Fruit fly (Drosophila melanogaster) whole organism, embryonic: Measurements from ENCODE around the gene Vav.

Source experiments
- Adf1 ChIP-seq: fragments of 200-800 bp; sonication (Bioruptor generic); IDR thresholded peaks from 2 replicates; pipeline ENCODE4 v1.3.6; 2022; ENCODE audit warnings: missing biosample characterization, missing genetic modification characterization
- CG10366 ChIP-seq: fragments of 200-800 bp; sonication (Bioruptor generic); IDR thresholded peaks from 2 replicates; pipeline ENCODE4 v1.3.6; 2022; ENCODE audit warnings: missing biosample characterization, missing genetic modification characterization
- CG10543 ChIP-seq: fragments of 200-800 bp; sonication (Bioruptor generic); optimal IDR thresholded peaks from 3 replicates; lab custom pipeline; 2017; ENCODE audit warnings: missing biosample characterization, mild to moderate bottlenecking, missing genetic modification characterization, moderate library complexity
- CG11695 ChIP-seq: fragments of 200-800 bp; sonication (Bioruptor generic); IDR thresholded peaks from 3 replicates; pipeline ENCODE4 v1.3.6; 2022; ENCODE audit warnings: missing biosample characterization, missing genetic modification characterization
- CG11696 ChIP-seq: fragments of 200-800 bp; sonication (Bioruptor generic); IDR thresholded peaks from 2 replicates; pipeline ENCODE4 v1.3.6; 2022; ENCODE audit warnings: missing biosample characterization, missing genetic modification characterization
- CG12299 ChIP-seq: fragments of 200-800 bp; sonication (Bioruptor generic); optimal IDR thresholded peaks from 2 replicates; lab custom pipeline; 2018; ENCODE audit warnings: missing biosample characterization, mild to moderate bottlenecking, missing genetic modification characterization
- CG15011 ChIP-seq: fragments of 200-800 bp; sonication (Bioruptor generic); optimal IDR thresholded peaks from 3 replicates; lab custom pipeline; 2018; ENCODE audit warnings: missing biosample characterization, mild to moderate bottlenecking, missing genetic modification characterization
- CG1529 ChIP-seq: fragments of 200-800 bp; sonication (Bioruptor generic); optimal IDR thresholded peaks from 3 replicates; lab custom pipeline; 2018; ENCODE audit warnings: missing biosample characterization, missing genetic modification characterization
- CG15479 ChIP-seq: fragments of 200-800 bp; sonication (Bioruptor generic); optimal IDR thresholded peaks from 3 replicates; lab custom pipeline; 2019; ENCODE audit warnings: missing biosample characterization, mild to moderate bottlenecking, missing genetic modification characterization, moderate library complexity
- CG1602 ChIP-seq: fragments of 200-800 bp; sonication (Bioruptor generic); optimal IDR thresholded peaks from 3 replicates; lab custom pipeline; 2016; ENCODE audit warnings: missing biosample characterization, missing genetic modification characterization
- CG31441 ChIP-seq: fragments of 200-800 bp; sonication (Bioruptor generic); IDR thresholded peaks from 2 replicates; pipeline ENCODE4 v1.3.6; 2022; ENCODE audit warnings: missing biosample characterization, missing genetic modification characterization
- CG33213 ChIP-seq: fragments of 200-800 bp; sonication (Bioruptor generic); optimal IDR thresholded peaks from 3 replicates; lab custom pipeline; 2016; ENCODE audit warnings: missing biosample characterization, missing genetic modification characterization
- CG3995 ChIP-seq: fragments of 200-800 bp; sonication (Bioruptor generic); optimal IDR thresholded peaks from 3 replicates; lab custom pipeline; 2016; ENCODE audit warnings: missing biosample characterization, missing genetic modification characterization
- CG43689 ChIP-seq: fragments of 200-800 bp; sonication (Bioruptor generic); IDR thresholded peaks from 2 replicates; pipeline ENCODE4 v1.3.6; 2022; ENCODE audit warnings: missing biosample characterization, missing genetic modification characterization
- CG6689 ChIP-seq: fragments of 200-800 bp; sonication (Bioruptor generic); IDR thresholded peaks from 2 replicates; pipeline ENCODE4 v1.3.6; 2022; ENCODE audit warnings: missing biosample characterization, missing genetic modification characterization
- CG9876 ChIP-seq: fragments of 200-800 bp; sonication (Bioruptor generic); optimal IDR thresholded peaks from 2 replicates; lab custom pipeline; 2016; ENCODE audit warnings: missing biosample characterization, missing genetic modification characterization
- CHES-1-like ChIP-seq: fragments of 200-800 bp; sonication (Bioruptor generic); optimal IDR thresholded peaks from 2 replicates; lab custom pipeline; 2016; ENCODE audit warnings: missing biosample characterization, missing genetic modification characterization
- Camta ChIP-seq: fragments of 200-800 bp; sonication (Bioruptor generic); optimal IDR thresholded peaks from 2 replicates; lab custom pipeline; 2016; ENCODE audit warnings: missing biosample characterization, missing genetic modification characterization
- CkIIα-i1 ChIP-seq: fragments of 200-800 bp; sonication (Bioruptor generic); IDR thresholded peaks from 2 replicates; pipeline ENCODE4 v1.3.6; 2022; ENCODE audit warnings: missing biosample characterization, missing genetic modification characterization
- Dip2 ChIP-seq: fragments of 200-800 bp; sonication (Bioruptor generic); IDR thresholded peaks from 2 replicates; pipeline ENCODE4 v1.3.6; 2022; ENCODE audit warnings: missing biosample characterization, missing genetic modification characterization
- Ets65A ChIP-seq: fragments of 200-800 bp; sonication (Bioruptor generic); peaks from one replicate; lab custom pipeline; 2016; ENCODE audit warnings: missing biosample characterization, missing genetic modification characterization
- HLH3B ChIP-seq: fragments of 200-800 bp; sonication (Bioruptor generic); IDR thresholded peaks from 2 replicates; pipeline ENCODE4 v1.3.6; 2022; ENCODE audit warnings: missing biosample characterization, missing genetic modification characterization
- HLH4C ChIP-seq: fragments of 200-800 bp; sonication (Bioruptor generic); IDR thresholded peaks from 3 replicates; pipeline ENCODE4 v1.3.6; 2022; ENCODE audit warnings: missing biosample characterization, missing genetic modification characterization; ENCODE audit not compliant: partially characterized antibody
- Hmr ChIP-seq: fragments of 200-800 bp; sonication (Bioruptor generic); optimal IDR thresholded peaks from 3 replicates; lab custom pipeline; 2017; ENCODE audit warnings: mild to moderate bottlenecking, missing biosample characterization, missing genetic modification reagents, missing genetic modification characterization
- NC2β ChIP-seq: fragments of 200-800 bp; sonication (Bioruptor generic); optimal IDR thresholded peaks from 2 replicates; lab custom pipeline; 2016; ENCODE audit warnings: missing biosample characterization, missing genetic modification characterization
- Poxn ChIP-seq: fragments of 200-800 bp; sonication (Bioruptor generic); IDR thresholded peaks from 2 replicates; pipeline ENCODE4 v1.3.6; 2022; ENCODE audit warnings: missing biosample characterization, missing genetic modification characterization
- Sox102F ChIP-seq: fragments of 200-800 bp; sonication (Bioruptor generic); optimal IDR thresholded peaks from 2 replicates; lab custom pipeline; 2018; ENCODE audit warnings: missing biosample characterization, mild to moderate bottlenecking, missing genetic modification characterization, moderate library complexity
- ara ChIP-seq: fragments of 200-800 bp; sonication (Bioruptor generic); IDR thresholded peaks from 2 replicates; pipeline ENCODE4 v1.3.6; 2022; ENCODE audit warnings: missing biosample characterization, missing genetic modification characterization
- ase ChIP-seq: fragments of 200-800 bp; sonication (Bioruptor generic); IDR thresholded peaks from 3 replicates; pipeline ENCODE4 v1.3.6; 2022; ENCODE audit warnings: missing biosample characterization, missing genetic modification characterization
- ash1 ChIP-seq: fragments of 200-800 bp; sonication (Bioruptor generic); optimal IDR thresholded peaks from 2 replicates; lab custom pipeline; 2018; ENCODE audit warnings: missing biosample characterization, mild to moderate bottlenecking, missing genetic modification characterization
- ato ChIP-seq: fragments of 200-800 bp; sonication (Bioruptor generic); IDR thresholded peaks from 2 replicates; pipeline ENCODE4 v1.3.6; 2022; ENCODE audit warnings: missing biosample characterization, missing genetic modification characterization; ENCODE audit not compliant: partially characterized antibody
- br ChIP-seq: fragments of >200 bp; optimal IDR thresholded peaks from 2 replicates; lab custom pipeline; 2017
- cato ChIP-seq: fragments of 200-800 bp; sonication (Bioruptor generic); optimal IDR thresholded peaks from 2 replicates; lab custom pipeline; 2016; ENCODE audit warnings: missing biosample characterization, missing genetic modification characterization, borderline replicate concordance
- crol ChIP-seq: fragments of 200-800 bp; sonication (Bioruptor generic); IDR thresholded peaks from 2 replicates; pipeline ENCODE4 v1.3.6; 2022; ENCODE audit warnings: missing biosample characterization, missing genetic modification characterization
- da ChIP-seq: fragments of 200-800 bp; sonication (Bioruptor generic); optimal IDR thresholded peaks from 2 replicates; lab custom pipeline; 2016; ENCODE audit warnings: missing biosample characterization, missing genetic modification characterization
- dmrt11E ChIP-seq: fragments of 200-800 bp; sonication (Bioruptor generic); optimal IDR thresholded peaks from 3 replicates; lab custom pipeline; 2018; ENCODE audit warnings: missing biosample characterization, mild to moderate bottlenecking, missing genetic modification characterization, moderate library complexity
- dpn ChIP-seq, 2 experiments: fragments of 200-800 bp; sonication (Bioruptor generic); optimal IDR thresholded peaks; 3 replicates each; lab custom pipeline; 2016; ENCODE audit warnings: missing biosample characterization in 2 of 2, missing genetic modification characterization in 2 of 2
- gcm ChIP-seq: fragments of 200-800 bp; sonication (Bioruptor generic); optimal IDR thresholded peaks from 2 replicates; lab custom pipeline; 2019; ENCODE audit warnings: missing biosample characterization, mild to moderate bottlenecking, missing genetic modification characterization, moderate library complexity
- gcm2 ChIP-seq: fragments of 200-800 bp; sonication (Bioruptor generic); optimal IDR thresholded peaks from 2 replicates; lab custom pipeline; 2016; ENCODE audit warnings: missing biosample characterization, missing genetic modification characterization
- gfzf ChIP-seq: fragments of 200-800 bp; sonication (Bioruptor generic); optimal IDR thresholded peaks from 2 replicates; lab custom pipeline; 2016; ENCODE audit warnings: missing biosample characterization, mild to moderate bottlenecking, missing genetic modification characterization, moderate library complexity
- gsb ChIP-seq: fragments of 200-800 bp; sonication (Bioruptor generic); IDR thresholded peaks from 2 replicates; pipeline ENCODE4 v1.3.6; 2022; ENCODE audit warnings: missing biosample characterization, missing genetic modification characterization
- gsb-n ChIP-seq: fragments of 200-800 bp; sonication (Bioruptor generic); optimal IDR thresholded peaks from 3 replicates; lab custom pipeline; 2018; ENCODE audit warnings: missing biosample characterization, mild to moderate bottlenecking, missing genetic modification characterization
- hb ChIP-seq: fragments of 200-800 bp; sonication (Bioruptor generic); IDR thresholded peaks from 3 replicates; pipeline ENCODE4 v1.3.6; 2022; ENCODE audit warnings: missing biosample characterization, missing genetic modification characterization; ENCODE audit not compliant: partially characterized antibody
- onecut ChIP-seq: fragments of 200-800 bp; sonication (Bioruptor generic); IDR thresholded peaks from 2 replicates; pipeline ENCODE4 v1.3.6; 2022; ENCODE audit warnings: missing biosample characterization, missing genetic modification characterization
- pb ChIP-seq: fragments of 200-800 bp; sonication (Bioruptor generic); optimal IDR thresholded peaks from 3 replicates; lab custom pipeline; 2016; ENCODE audit warnings: missing biosample characterization, missing genetic modification characterization
- row ChIP-seq: fragments of 200-800 bp; sonication (Bioruptor generic); IDR thresholded peaks from 3 replicates; pipeline ENCODE4 v1.3.6; 2022; ENCODE audit warnings: missing biosample characterization, missing genetic modification characterization
- shn ChIP-seq: fragments of 200-800 bp; sonication (Bioruptor generic); optimal IDR thresholded peaks from 3 replicates; lab custom pipeline; 2016; ENCODE audit warnings: missing biosample characterization, missing genetic modification characterization
- sim ChIP-seq: fragments of 200-800 bp; sonication (Bioruptor generic); IDR thresholded peaks from 2 replicates; pipeline ENCODE4 v1.3.6; 2022; ENCODE audit warnings: missing biosample characterization, missing genetic modification characterization
- sob ChIP-seq: fragments of 200-800 bp; sonication (Bioruptor generic); IDR thresholded peaks from 2 replicates; pipeline ENCODE4 v1.3.6; 2022; ENCODE audit warnings: missing biosample characterization, missing genetic modification characterization
- trh ChIP-seq: fragments of 200-800 bp; sonication (Bioruptor generic); optimal IDR thresholded peaks from 2 replicates; lab custom pipeline; 2016; ENCODE audit warnings: missing biosample characterization, missing genetic modification characterization
- unpg ChIP-seq: fragments of 200-800 bp; sonication (Bioruptor generic); optimal IDR thresholded peaks from 3 replicates; lab custom pipeline; 2018; ENCODE audit warnings: missing biosample characterization, mild to moderate bottlenecking, missing genetic modification characterization, moderate library complexity

Gene Vav

DNA sequence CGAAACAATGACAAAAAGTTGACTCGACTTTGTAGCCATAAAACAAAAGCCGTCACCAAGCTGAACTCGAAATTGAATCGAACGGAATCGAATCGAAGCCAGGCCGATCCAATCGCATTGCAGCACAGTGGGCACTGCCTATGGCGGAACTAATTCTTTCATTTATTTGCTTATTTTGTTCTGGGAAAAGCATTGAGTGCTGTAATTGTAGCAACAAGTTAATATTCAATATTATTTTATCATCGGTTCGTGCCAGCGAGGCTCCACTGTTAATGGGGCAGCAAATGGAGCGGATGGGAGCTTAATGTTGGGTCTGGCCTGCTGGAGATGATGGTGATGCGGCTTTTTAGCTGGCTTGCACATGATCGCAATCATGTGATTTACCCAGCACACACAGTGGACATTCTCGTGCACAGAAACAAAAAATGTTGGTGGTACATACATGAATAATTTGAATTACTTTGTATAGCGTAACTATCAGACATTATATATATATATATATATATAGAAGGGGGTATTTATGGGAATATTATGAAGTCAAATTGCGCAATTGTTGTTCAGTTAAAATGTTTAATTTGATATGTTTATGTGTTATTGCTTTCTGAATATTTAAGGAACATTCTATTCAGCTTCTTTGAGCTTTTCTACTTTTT is 27.8 kb downstream of the Vav start (continued):
- TF ChIP-seq gcm = peak; percentile 86
- TF ChIP-seq ash1 (GFP tag; lab: Kevin White, UChicago) = peak; percentile 24
- peak; percentile 12; the same call in 1 of the 2 replicates for TF ChIP-seq Adf1
- TF ChIP-seq Ets65A (GFP tag; lab: Kevin White, UChicago) = peak; percentile 98
- TF ChIP-seq Poxn = peak; percentile 40; the same call in 1 of the 2 replicates
- no peak for TF ChIP-seq gfzf (GFP tag; lab: Kevin White, UChicago)
- peak; percentile 59 for TF ChIP-seq CG10543 (GFP tag; lab: Kevin White, UChicago)
- TF ChIP-seq Camta (GFP tag; lab: Kevin White, UChicago) = peak; percentile 81
- TF ChIP-seq gsb-n = peak; percentile 86
- peak; percentile 93 for TF ChIP-seq ase (GFP tag; lab: Robert Waterston, UW)
- peak; percentile 90 for TF ChIP-seq onecut (GFP tag; lab: Robert Waterston, UW)
- TF ChIP-seq CG43689 = peak; percentile 77
- TF ChIP-seq dmrt11E (tag; lab: Kevin White, UChicago) = peak; percentile 72
- peak; percentile 84 for TF ChIP-seq CG1529 (GFP tag; lab: Kevin White, UChicago)
- TF ChIP-seq pb (GFP tag; lab: Kevin White, UChicago) = peak; percentile 83
- no peak for TF ChIP-seq ato (GFP tag; lab: Robert Waterston, UW)
- peak; percentile 95 for TF ChIP-seq Sox102F (GFP tag; lab: Kevin White, UChicago)
- peak; percentile 77 for TF ChIP-seq CG33213
- TF ChIP-seq trh = peak; percentile 71
- no peak for TF ChIP-seq CG15479 (GFP tag; lab: Kevin White, UChicago)
- peak; percentile 92 for TF ChIP-seq row (GFP tag; lab: Robert Waterston, UW)
- TF ChIP-seq Hmr = peak; percentile 69
- TF ChIP-seq CHES-1-like (GFP tag; lab: Kevin White, UChicago) = peak; percentile 55
- TF ChIP-seq CG10366 (GFP tag; lab: Robert Waterston, UW) = peak; percentile 93
- no peak for TF ChIP-seq crol (GFP tag; lab: Robert Waterston, UW)
- peak; percentile 88 for TF ChIP-seq gcm2 (GFP tag; lab: Kevin White, UChicago)
- peak; percentile 80 for TF ChIP-seq cato (GFP tag; lab: Kevin White, UChicago)
- peak; percentile 37; the same call in 1 of the 2 replicates for TF ChIP-seq CG11696 (GFP tag; lab: Robert Waterston, UW)
- TF ChIP-seq NC2β (GFP tag; lab: Kevin White, UChicago) = peak; percentile 80
- peak; percentile 61 for TF ChIP-seq shn (GFP tag; lab: Kevin White, UChicago)
- TF ChIP-seq HLH3B (GFP tag; lab: Robert Waterston, UW) = peak; percentile 93
- TF ChIP-seq CkIIα-i1 (GFP tag; lab: Robert Waterston, UW) = peak; percentile 63; the same call in 1 of the 2 replicates
- peak; percentile 83 for TF ChIP-seq CG12299
- no peak for TF ChIP-seq hb
- peak; percentile 90 for TF ChIP-seq ara
- peak; percentile 74 for TF ChIP-seq gsb
- peak; percentile 91 for TF ChIP-seq unpg (GFP tag; lab: Kevin White, UChicago)
- peak; percentile 88 for TF ChIP-seq sob
- peak; percentile 84 for TF ChIP-seq CG11695 (GFP tag; lab: Robert Waterston, UW)
- TF ChIP-seq sim (GFP tag; lab: Robert Waterston, UW) = peak; percentile 78
- TF ChIP-seq CG1602 = peak; percentile 82
- TF ChIP-seq CG3995 = peak; percentile 5
- TF ChIP-seq CG9876 (GFP tag; lab: Kevin White, UChicago) = peak; percentile 58
- TF ChIP-seq da (GFP tag; lab: Kevin White, UChicago) = peak; percentile 34
- TF ChIP-seq Dip2 (GFP tag; lab: Robert Waterston, UW) = no peak
- peak; percentile 43 for TF ChIP-seq CG15011 (GFP tag; lab: Kevin White, UChicago)
- peak; percentile 85 to 89 for TF ChIP-seq dpn (GFP tag; optimal IDR thresholded peaks at IDR 0.05; lab: Kevin White, UChicago)
- TF ChIP-seq HLH4C (GFP tag; lab: Robert Waterston, UW) = no peak
- peak; percentile 91 for TF ChIP-seq CG31441 (GFP tag; lab: Robert Waterston, UW)
- TF ChIP-seq CG6689 (GFP tag; lab: Robert Waterston, UW) = peak; percentile 89
- TF ChIP-seq br (lab: Kevin White, UChicago) = no peak
